Worm (Caenorhabditis elegans) whole organism, L1 larva: ENCODE results near the gene sqst-3.

ENCODE experiments used
- F16B12.6 ChIP-seq: fragments of 150-350 bp; optimal IDR thresholded peaks from 2 replicates; lab custom pipeline; 2014; ENCODE audit warnings: missing biosample characterization, missing genetic modification characterization
- Y116A8C.19 ChIP-seq: sonication (generic microtip); optimal IDR thresholded peaks from 2 replicates; lab custom pipeline; 2016; ENCODE audit warnings: missing compliant biosample characterization, missing genetic modification characterization, borderline replicate concordance
- ama-1 ChIP-seq: fragments of 150-350 bp; optimal IDR thresholded peaks from 2 replicates; lab custom pipeline; 2014
- ceh-63 ChIP-seq: fragments of 200-800 bp; sonication (Bioruptor generic); optimal IDR thresholded peaks from 2 replicates; lab custom pipeline; 2018; ENCODE audit warnings: mild to moderate bottlenecking, missing genetic modification characterization, missing compliant biosample characterization
- ceh-8 ChIP-seq: fragments of 200-800 bp; sonication (Bioruptor generic); optimal IDR thresholded peaks from 2 replicates; lab custom pipeline; 2018; ENCODE audit warnings: mild to moderate bottlenecking, missing genetic modification characterization, moderate library complexity, missing compliant biosample characterization
- ceh-82 ChIP-seq, 3 experiments: fragments of 150-350 bp in 1 of 3; sonication (generic microtip) in 2 of 3; optimal IDR thresholded peaks; 2 replicates each; lab custom pipeline; 2014 to 2017; ENCODE audit warnings: missing biosample characterization in 3 of 3, missing genetic modification characterization in 3 of 3
- efl-1 ChIP-seq, 4 experiments: fragments of 150-350 bp; optimal IDR thresholded peaks in 3 of 4; peaks in 1 of 4; 1 replicate in 1 of 4; 2 replicates in 3 of 4; lab custom pipeline; 2014; ENCODE audit warnings: missing biosample characterization in 2 of 4, missing genetic modification characterization in 2 of 4, missing genetic modification reagents in 2 of 4
- egl-13 ChIP-seq: sonication (generic microtip); optimal IDR thresholded peaks from 2 replicates; lab custom pipeline; 2016; ENCODE audit warnings: missing genotype, missing genetic modification reagents, missing genetic modification characterization, missing compliant biosample characterization
- elt-2 ChIP-seq: sonication (generic microtip); optimal IDR thresholded peaks from 2 replicates; lab custom pipeline; 2016; ENCODE audit warnings: missing genetic modification characterization, mild to moderate bottlenecking, inconsistent platforms, missing compliant biosample characterization, missing genetic modification reagents
- ets-5 ChIP-seq: fragments of 200-800 bp; sonication (Bioruptor generic); IDR thresholded peaks from 2 replicates; pipeline ENCODE4 v1.3.6; 2022; ENCODE audit warnings: missing genetic modification characterization, missing compliant biosample characterization
- fkh-8 ChIP-seq: sonication (generic microtip); optimal IDR thresholded peaks from 2 replicates; lab custom pipeline; 2016; ENCODE audit warnings: mild to moderate bottlenecking, missing genetic modification characterization, missing compliant biosample characterization
- fos-1 ChIP-seq: fragments of 150-350 bp; optimal IDR thresholded peaks from 2 replicates; lab custom pipeline; 2014; ENCODE audit warnings: missing biosample characterization, missing genetic modification characterization
- grh-1 ChIP-seq: fragments of 200-800 bp; sonication (Bioruptor generic); IDR thresholded peaks from 2 replicates; pipeline ENCODE4 v1.3.6; 2022; ENCODE audit warnings: missing genetic modification reagents, missing genetic modification characterization, missing compliant biosample characterization
- hlh-17 ChIP-seq: fragments of 200-800 bp; sonication (Bioruptor generic); optimal IDR thresholded peaks from 2 replicates; lab custom pipeline; 2018; ENCODE audit warnings: missing genetic modification characterization, mild to moderate bottlenecking, missing compliant biosample characterization, moderate library complexity, borderline replicate concordance
- irx-1 ChIP-seq: sonication (generic microtip); optimal IDR thresholded peaks from 2 replicates; lab custom pipeline; 2016; ENCODE audit warnings: missing genetic modification characterization, missing compliant biosample characterization
- isw-1 ChIP-seq: fragments of 200-800 bp; sonication (Bioruptor generic); IDR thresholded peaks from 2 replicates; pipeline ENCODE4 v1.3.6; 2022; ENCODE audit warnings: missing genetic modification characterization, missing compliant biosample characterization
- lin-13 ChIP-seq: fragments of 150-350 bp; optimal IDR thresholded peaks from 2 replicates; lab custom pipeline; 2014; ENCODE audit warnings: missing biosample characterization, missing genetic modification reagents, missing genetic modification characterization
- lin-14 ChIP-seq: fragments of 200-800 bp; sonication (Bioruptor generic); optimal IDR thresholded peaks from 2 replicates; lab custom pipeline; 2018; ENCODE audit warnings: mild to moderate bottlenecking, missing genetic modification characterization, moderate library complexity, missing compliant biosample characterization
- lin-15B ChIP-seq: fragments of 150-350 bp; sonication (generic microtip); optimal IDR thresholded peaks from 3 replicates; lab custom pipeline; 2014; ENCODE audit warnings: missing biosample characterization, missing genetic modification characterization
- lin-35 ChIP-seq, 2 experiments: fragments of 150-350 bp; optimal IDR thresholded peaks; 2 replicates each; lab custom pipeline; 2014; ENCODE audit warnings: missing biosample characterization in 2 of 2, missing genetic modification characterization in 2 of 2, missing genetic modification reagents in 2 of 2
- lin-39 ChIP-seq: fragments of 150-350 bp; optimal IDR thresholded peaks from 2 replicates; lab custom pipeline; 2014; ENCODE audit warnings: missing biosample characterization, missing genetic modification reagents, missing genetic modification characterization
- lir-3 ChIP-seq: sonication (generic microtip); optimal IDR thresholded peaks from 2 replicates; lab custom pipeline; 2016; ENCODE audit warnings: mild to moderate bottlenecking, missing genetic modification characterization, moderate library complexity, missing compliant biosample characterization; ENCODE audit not compliant: poor library complexity
- mdl-1 ChIP-seq, 2 experiments: fragments of 150-350 bp; optimal IDR thresholded peaks; 2 replicates each; lab custom pipeline; 2014 to 2017; ENCODE audit warnings: missing biosample characterization in 2 of 2, missing genetic modification characterization in 2 of 2, inconsistent platforms in 1 of 2
- mef-2 ChIP-seq: fragments of 150-350 bp; optimal IDR thresholded peaks from 2 replicates; lab custom pipeline; 2014; ENCODE audit warnings: missing biosample characterization, missing genetic modification characterization
- nhr-11 ChIP-seq: fragments of 150-350 bp; optimal IDR thresholded peaks from 2 replicates; lab custom pipeline; 2014; ENCODE audit warnings: missing biosample characterization, missing genetic modification characterization
- nhr-12 ChIP-seq: sonication (generic microtip); optimal IDR thresholded peaks from 2 replicates; lab custom pipeline; 2017; ENCODE audit warnings: missing biosample characterization, missing genetic modification characterization
- nhr-20 ChIP-seq: sonication (generic microtip); optimal IDR thresholded peaks from 2 replicates; lab custom pipeline; 2016; ENCODE audit warnings: mild to moderate bottlenecking, missing genetic modification characterization, missing compliant biosample characterization
- nhr-28 ChIP-seq: fragments of 150-350 bp; optimal IDR thresholded peaks from 2 replicates; lab custom pipeline; 2014; ENCODE audit warnings: missing biosample characterization, missing genetic modification characterization
- nhr-47 ChIP-seq: sonication (generic microtip); optimal IDR thresholded peaks from 2 replicates; lab custom pipeline; 2016; ENCODE audit warnings: mild to moderate bottlenecking, missing genetic modification characterization, moderate library complexity, missing compliant biosample characterization
- nhr-71 ChIP-seq: sonication (generic microtip); optimal IDR thresholded peaks from 2 replicates; lab custom pipeline; 2016; ENCODE audit warnings: mild to moderate bottlenecking, missing genetic modification characterization, moderate library complexity, missing compliant biosample characterization
- nhr-85 ChIP-seq: sonication (generic microtip); peaks from one replicate; lab custom pipeline; 2016; ENCODE audit warnings: missing genetic modification characterization, inconsistent platforms, missing compliant biosample characterization
- pax-3 ChIP-seq: fragments of 200-800 bp; sonication (Bioruptor generic); optimal IDR thresholded peaks from 2 replicates; lab custom pipeline; 2018; ENCODE audit warnings: mild to moderate bottlenecking, missing genetic modification characterization, moderate library complexity, missing compliant biosample characterization
- pqm-1 ChIP-seq: sonication (generic microtip); optimal IDR thresholded peaks from 3 replicates; lab custom pipeline; 2017; ENCODE audit warnings: missing biosample characterization, missing genetic modification characterization
- rnt-1 ChIP-seq: sonication (generic microtip); optimal IDR thresholded peaks from 2 replicates; lab custom pipeline; 2016; ENCODE audit warnings: mild to moderate bottlenecking, missing genetic modification characterization, moderate library complexity, missing compliant biosample characterization
- snpc-4 ChIP-seq: fragments of 150-350 bp; optimal IDR thresholded peaks from 2 replicates; lab custom pipeline; 2014; ENCODE audit warnings: missing biosample characterization, missing genetic modification characterization
- sox-4 ChIP-seq: sonication (generic microtip); optimal IDR thresholded peaks from 2 replicates; lab custom pipeline; 2016; ENCODE audit warnings: missing genetic modification characterization, missing compliant biosample characterization
- tlp-1 ChIP-seq: fragments of 150-350 bp; optimal IDR thresholded peaks from 2 replicates; lab custom pipeline; 2014; ENCODE audit warnings: missing biosample characterization, missing genetic modification characterization
- unc-130 ChIP-seq: fragments of 150-350 bp; optimal IDR thresholded peaks from 2 replicates; lab custom pipeline; 2017; ENCODE audit warnings: missing biosample characterization, missing genetic modification characterization, inconsistent platforms
- unc-86 ChIP-seq: sonication (generic microtip); optimal IDR thresholded peaks from 2 replicates; lab custom pipeline; 2016; ENCODE audit warnings: missing genetic modification characterization, missing compliant biosample characterization
- unc-98 ChIP-seq: fragments of 200-800 bp; sonication (Bioruptor generic); IDR thresholded peaks from 2 replicates; pipeline ENCODE4 v1.3.6; 2022; ENCODE audit warnings: missing genetic modification characterization, missing compliant biosample characterization
- ztf-11 ChIP-seq, 2 experiments: sonication (generic microtip); optimal IDR thresholded peaks; 2 replicates each; lab custom pipeline; 2016 to 2017; ENCODE audit warnings: missing genetic modification characterization in 2 of 2, missing biosample characterization in 1 of 2, missing compliant biosample characterization in 1 of 2

Gene sqst-3

DNA sequence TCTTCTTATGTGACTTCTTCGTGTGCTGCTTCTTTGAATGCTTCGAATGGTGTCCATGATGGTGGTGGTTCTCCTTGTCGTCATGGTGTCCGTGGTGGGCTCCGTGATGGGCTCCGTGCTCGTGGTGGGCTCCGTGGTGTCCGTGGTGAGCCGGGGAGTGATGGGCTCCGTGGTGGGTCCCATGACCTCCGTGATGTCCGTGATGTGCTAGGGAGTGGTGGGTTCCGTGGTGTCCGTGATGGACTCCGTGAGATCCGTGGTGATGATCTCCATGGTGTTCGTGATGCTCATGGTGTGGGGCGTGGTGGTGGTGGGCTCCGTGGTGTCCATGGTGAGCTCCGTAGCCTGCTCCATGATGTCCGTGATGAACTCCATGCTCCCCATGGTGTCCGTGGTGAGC lies 29.4 kb upstream of the sqst-3 start:
- TF ChIP-seq efl-1 (optimal IDR thresholded peaks at IDR 0.05; lab: Kevin White, UChicago) (no peak), efl-1 (GFP tag; optimal IDR thresholded peaks at IDR 0.05 in 1 of 2; lab: Kevin White, UChicago) (peak in 1 of 2 experiments; percentile 65), elt-2 (tag; lab: Kevin White, UChicago) (no peak)

DNA sequence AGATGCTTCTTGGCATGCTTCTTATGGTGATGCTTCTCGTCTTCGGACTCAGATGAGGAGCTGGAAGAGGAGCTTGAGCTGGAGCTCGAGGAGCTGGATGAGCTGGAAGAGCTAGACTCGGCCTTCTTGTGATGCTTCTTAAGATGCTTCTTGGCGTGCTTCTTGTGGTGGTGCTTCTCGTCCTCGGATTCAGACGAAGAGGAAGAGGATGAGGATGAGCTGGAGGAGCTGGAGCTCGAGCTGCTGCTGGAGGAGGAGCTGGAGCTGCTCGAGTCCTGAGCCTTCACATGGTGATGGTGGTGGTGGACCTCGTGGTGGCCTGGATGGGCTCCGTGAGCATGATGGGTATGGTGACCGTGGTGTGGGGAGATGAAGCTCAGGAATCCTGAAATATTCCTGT lies 27.8 kb upstream of the sqst-3 start:
- TF ChIP-seq lin-14 (GFP tag; lab: Kevin White, UChicago), result no peak

ce11 chrV:19203299-19203698 lies 27.3 kb upstream of the sqst-3 start, which contains the start of gene Y39B6A.1:
Y39B6A.1 (minus strand) TSS chrV:19203607.
- TF ChIP-seq elt-2 (tag; lab: Kevin White, UChicago), result peak; percentile 76
- peak in 1 of 2 experiments; percentile 3 for TF ChIP-seq lin-35 (GFP tag; optimal IDR thresholded peaks at IDR 0.05; lab: Kevin White, UChicago)
- TF ChIP-seq nhr-11 (tag; lab: Kevin White, UChicago), result no peak

- TF ChIP-seq Y116A8C.19 (no peak), efl-1 (optimal IDR thresholded peaks at IDR 0.05; lab: Kevin White, UChicago) (no peak), efl-1 (GFP tag; optimal IDR thresholded peaks at IDR 0.05 in 1 of 2; lab: Kevin White, UChicago) (peak in 1 of 2 experiments; percentile 52), ceh-8 (GFP tag; lab: Kevin White, UChicago) (no peak), fos-1 (tag; lab: Kevin White, UChicago) (no peak), unc-98 (no peak), lin-35 (GFP tag; optimal IDR thresholded peaks at IDR 0.05; lab: Kevin White, UChicago) (peak in 1 of 2 experiments; percentile 2), sox-4 (tag; lab: Kevin White, UChicago) (no peak), lin-15B (no peak), elt-2 (tag; lab: Kevin White, UChicago) (peak; percentile 90), lin-13 (GFP tag; lab: Kevin White, UChicago) (no peak), nhr-12 (tag; lab: Kevin White, UChicago) (no peak), ceh-63 (GFP tag; lab: Kevin White, UChicago) (no peak), unc-130 (no peak), nhr-28 (no peak), ama-1 (lab: Kevin White, UChicago) (no peak), ztf-11 (tag; optimal IDR thresholded peaks at IDR 0.05; lab: Kevin White, UChicago) (no peak), F16B12.6 (tag; lab: Kevin White, UChicago) (peak; percentile 12), fkh-8 (tag; lab: Kevin White, UChicago) (no peak), hlh-17 (GFP tag; lab: Kevin White, UChicago) (no peak), snpc-4 (tag; lab: Kevin White, UChicago) (no peak), nhr-20 (tag; lab: Kevin White, UChicago) (peak; percentile 19), grh-1 (GFP tag; lab: Robert Waterston, UW) (no peak), mdl-1 (tag; optimal IDR thresholded peaks at IDR 0.05; lab: Kevin White, UChicago) (no peak), lir-3 (tag; lab: Kevin White, UChicago) (no peak), nhr-47 (no peak), lin-14 (GFP tag; lab: Kevin White, UChicago) (peak; percentile 10), lin-39 (tag; lab: Kevin White, UChicago) (no peak), egl-13 (no peak), ets-5 (no peak)
Observed at ce11 chrV:19205450-19205849, 25.1 kb upstream of the sqst-3 start.

- TF ChIP-seq elt-2 (tag; lab: Kevin White, UChicago), result peak; percentile 70
- no peak for TF ChIP-seq irx-1 (tag; lab: Kevin White, UChicago)
- TF ChIP-seq lin-35 (GFP tag; optimal IDR thresholded peaks at IDR 0.05; lab: Kevin White, UChicago), result peak in 1 of 2 experiments; percentile 38
- TF ChIP-seq, all 84 proteins: peak for 2
Observed at ce11 chrV:19206911-19207310, 23.7 kb upstream of the sqst-3 start.

- TF ChIP-seq ceh-82 (tag; optimal IDR thresholded peaks at IDR 0.05; lab: Kevin White, UChicago), result no peak
- TF ChIP-seq lin-35 (GFP tag; optimal IDR thresholded peaks at IDR 0.05; lab: Kevin White, UChicago), result no peak
- no peak for TF ChIP-seq mef-2 (tag; lab: Kevin White, UChicago)
- TF ChIP-seq unc-86, result no peak
- no peak for TF ChIP-seq ztf-11 (tag; optimal IDR thresholded peaks at IDR 0.05; lab: Kevin White, UChicago)
- no peak for TF ChIP-seq nhr-85 (tag; lab: Kevin White, UChicago)
- TF ChIP-seq isw-1 (GFP tag; lab: Robert Waterston, UW), result no peak
- no peak for TF ChIP-seq rnt-1 (tag; lab: Kevin White, UChicago)
- TF ChIP-seq elt-2 (tag; lab: Kevin White, UChicago), result no peak
- TF ChIP-seq efl-1 (optimal IDR thresholded peaks at IDR 0.05; lab: Kevin White, UChicago), result no peak
- TF ChIP-seq efl-1 (GFP tag; optimal IDR thresholded peaks at IDR 0.05 in 1 of 2; lab: Kevin White, UChicago), result no peak
- no peak for TF ChIP-seq nhr-12 (tag; lab: Kevin White, UChicago)
- no peak for TF ChIP-seq pqm-1 (tag; lab: Kevin White, UChicago)
- no peak for TF ChIP-seq pax-3 (tag; lab: Kevin White, UChicago)
- no peak for TF ChIP-seq nhr-71 (tag; lab: Kevin White, UChicago)
- no peak for TF ChIP-seq F16B12.6 (tag; lab: Kevin White, UChicago)
- no peak for TF ChIP-seq tlp-1 (tag; lab: Kevin White, UChicago)
Observed at ce11 chrV:19211795-19212194, 18.8 kb upstream of the sqst-3 start, which contains the start of gene nhr-79. nhr-79 (minus strand) TSS chrV:19211895.
